Worm (Caenorhabditis elegans): ENCODE results near the gene C35A5.4.

- TF ChIP-seq ama-1 (optimal IDR thresholded peaks at IDR 0.05) = no peak
- no peak for TF ChIP-seq flt-1 (GFP tag; IDR thresholded peaks at IDR 0.05)
- no peak for TF ChIP-seq hmg-4 (GFP tag; optimal IDR thresholded peaks at IDR 0.05)
- no peak for TF ChIP-seq hmbx-1 (tag; optimal IDR thresholded peaks at IDR 0.05)
- no peak for TF ChIP-seq hnd-1 (tag; optimal IDR thresholded peaks at IDR 0.05)
- no peak for TF ChIP-seq sea-1 (GFP tag; conservative IDR thresholded peaks at IDR 0.05)
- no peak for TF ChIP-seq ceh-36 (tag; optimal IDR thresholded peaks at IDR 0.05)
- no peak for TF ChIP-seq B0310.2 (tag; optimal IDR thresholded peaks at IDR 0.05)
- TF ChIP-seq tbx-11 (GFP tag; IDR thresholded peaks at IDR 0.05) = no peak
- no peak for TF ChIP-seq pes-1 (GFP tag; IDR thresholded peaks at IDR 0.05)
- TF ChIP-seq ets-7 (tag; optimal IDR thresholded peaks at IDR 0.05) = no peak
- no peak for TF ChIP-seq F13C5.2 (tag; optimal IDR thresholded peaks at IDR 0.05)
Measured at ce11 chrV:10546749-10547148, 49.9 kb downstream of the C35A5.4 start, which contains the start of gene F25D1.5.
